Fruit fly (Drosophila melanogaster): Measurements from ENCODE around the gene mtg.

mtg gene

DNA sequence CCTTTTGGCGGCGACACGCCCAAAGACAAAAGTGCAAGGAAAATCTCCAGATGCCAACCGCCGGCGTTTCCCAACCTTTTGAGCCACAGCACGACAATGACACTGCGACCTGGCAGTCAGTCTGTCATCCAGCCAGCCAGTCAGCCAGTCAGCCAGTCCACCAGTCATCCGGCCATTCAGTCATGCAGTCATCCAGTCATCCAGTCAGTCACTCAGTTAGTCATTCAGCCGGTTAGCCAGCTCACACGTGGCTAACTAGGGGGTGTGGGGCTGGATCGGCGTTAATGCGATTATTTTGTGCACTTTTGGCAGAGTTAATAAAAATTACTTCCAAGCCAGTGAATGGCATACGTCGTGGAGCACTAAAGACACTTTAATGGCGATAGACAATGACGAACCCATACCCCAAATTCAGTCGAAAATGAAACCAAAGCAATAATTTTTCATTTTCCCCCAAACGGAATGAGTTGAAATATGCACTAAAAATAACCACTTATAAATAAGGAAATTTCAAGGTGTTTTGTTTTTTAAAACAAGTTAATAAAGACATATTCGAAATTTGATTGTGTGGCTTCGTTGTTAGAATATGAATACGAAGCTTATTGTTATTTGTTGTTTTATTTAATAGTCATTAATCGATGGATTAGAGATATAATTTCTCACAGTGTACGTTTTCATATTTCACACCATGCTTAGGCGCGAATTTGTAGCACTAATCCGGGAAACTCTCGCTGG, 25.4 kb upstream of the mtg start (continued):
- TF ChIP-seq CG14014 (GFP tag; IDR thresholded peaks at IDR 0.05): no peak
- TF ChIP-seq Ptx1 (GFP tag; IDR thresholded peaks at IDR 0.05): no peak
- no peak for TF ChIP-seq CG2202 (tag; optimal IDR thresholded peaks at IDR 0.05)
- TF ChIP-seq CG12744 (GFP tag; optimal IDR thresholded peaks at IDR 0.05): no peak
- peak; percentile 41 for TF ChIP-seq dmrt99B (tag; optimal IDR thresholded peaks at IDR 0.05)
- TF ChIP-seq prd (optimal IDR thresholded peaks at IDR 0.05): no peak
- no peak for TF ChIP-seq prd (GFP tag; IDR thresholded peaks at IDR 0.05)
- TF ChIP-seq CG9437 (GFP tag; optimal IDR thresholded peaks at IDR 0.05): no peak
- no peak for TF ChIP-seq nom (GFP tag; optimal IDR thresholded peaks at IDR 0.05)
- no peak for TF ChIP-seq HmgZ (tag; optimal IDR thresholded peaks at IDR 0.05)
- no peak for TF ChIP-seq Elba2 (GFP tag; optimal IDR thresholded peaks at IDR 0.05)
- TF ChIP-seq dmrt11E (tag; optimal IDR thresholded peaks at IDR 0.05): peak; percentile 45
- TF ChIP-seq slp2 (GFP tag; optimal IDR thresholded peaks at IDR 0.05): no peak
- TF ChIP-seq eyg (GFP tag; optimal IDR thresholded peaks at IDR 0.05): no peak
- no peak for TF ChIP-seq ro (GFP tag; IDR thresholded peaks at IDR 0.05)
- TF ChIP-seq CG30403 (GFP tag; optimal IDR thresholded peaks at IDR 0.05): peak; percentile 8
- no peak for TF ChIP-seq Bdp1 (GFP tag; optimal IDR thresholded peaks at IDR 0.05)
- no peak for TF ChIP-seq h (optimal IDR thresholded peaks at IDR 0.05)
- peak; percentile 73 for TF ChIP-seq sens (GFP tag)
- TF ChIP-seq CG13624 (GFP tag; optimal IDR thresholded peaks at IDR 0.05): no peak
- TF ChIP-seq CG17361 (GFP tag; IDR thresholded peaks at IDR 0.05): no peak
- no peak for TF ChIP-seq CG12155 (GFP tag; optimal IDR thresholded peaks at IDR 0.05)
- TF ChIP-seq Ravus (GFP tag; IDR thresholded peaks at IDR 0.05): no peak
- peak; percentile 4 for TF ChIP-seq fd96Cb (tag; optimal IDR thresholded peaks at IDR 0.05)
- no peak for TF ChIP-seq CG2889 (GFP tag; IDR thresholded peaks at IDR 0.05)
- TF ChIP-seq Mrtf (GFP tag; IDR thresholded peaks at IDR 0.05): no peak
- TF ChIP-seq Xrp1 (GFP tag; IDR thresholded peaks at IDR 0.05): peak; percentile 61
- no peak for TF ChIP-seq z (GFP tag; IDR thresholded peaks at IDR 0.05)
- no peak for TF ChIP-seq Tbp (GFP tag; optimal IDR thresholded peaks at IDR 0.05)
- peak; percentile 27 for TF ChIP-seq CG12391 (tag; optimal IDR thresholded peaks at IDR 0.05)
- TF ChIP-seq NK7.1 (GFP tag; optimal IDR thresholded peaks at IDR 0.05): no peak
- no peak for TF ChIP-seq CG10321 (GFP tag; IDR thresholded peaks at IDR 0.05)
- no peak for TF ChIP-seq NC2α (GFP tag; optimal IDR thresholded peaks at IDR 0.05)
- no peak for TF ChIP-seq CG17612 (GFP tag; IDR thresholded peaks at IDR 0.05)
- no peak for TF ChIP-seq rib (GFP tag; IDR thresholded peaks at IDR 0.05)
- TF ChIP-seq CG1602 (GFP tag; optimal IDR thresholded peaks at IDR 0.05): no peak
- TF ChIP-seq CG1792 (GFP tag; optimal IDR thresholded peaks at IDR 0.05): no peak
- no peak for TF ChIP-seq jigr1 (GFP tag; IDR thresholded peaks at IDR 0.05)
- TF ChIP-seq CG14441 (GFP tag; IDR thresholded peaks at IDR 0.05): no peak
- TF ChIP-seq CG8478 (optimal IDR thresholded peaks at IDR 0.05): no peak
- peak; percentile 15 for TF ChIP-seq PHDP (tag; optimal IDR thresholded peaks at IDR 0.05)
- no peak for TF ChIP-seq Hr51 (GFP tag; optimal IDR thresholded peaks at IDR 0.05)
- no peak for TF ChIP-seq ase (GFP tag; IDR thresholded peaks at IDR 0.05)
- TF ChIP-seq row (GFP tag; IDR thresholded peaks at IDR 0.05): no peak
- TF ChIP-seq CG1233 (GFP tag; optimal IDR thresholded peaks at IDR 0.05): no peak
- TF ChIP-seq Atf3 (GFP tag; optimal IDR thresholded peaks at IDR 0.05): no peak
- peak in 1 of 2 experiments; percentile 52 for TF ChIP-seq bsh (GFP tag; optimal IDR thresholded peaks at IDR 0.05)
- no peak for TF ChIP-seq CG7357 (GFP tag; IDR thresholded peaks at IDR 0.05)
- TF ChIP-seq Stat92E (GFP tag; optimal IDR thresholded peaks at IDR 0.05): no peak
- TF ChIP-seq Doc2 (GFP tag; IDR thresholded peaks at IDR 0.05): no peak
- no peak for TF ChIP-seq trh (GFP tag; optimal IDR thresholded peaks at IDR 0.05)
- TF ChIP-seq CG2875 (GFP tag; optimal IDR thresholded peaks at IDR 0.05): no peak
- TF ChIP-seq Sry-β (GFP tag; optimal IDR thresholded peaks at IDR 0.05): no peak

Data from whole organism, embryonic.